Worm (Caenorhabditis elegans): ENCODE results near the gene exos-7.

DNA sequence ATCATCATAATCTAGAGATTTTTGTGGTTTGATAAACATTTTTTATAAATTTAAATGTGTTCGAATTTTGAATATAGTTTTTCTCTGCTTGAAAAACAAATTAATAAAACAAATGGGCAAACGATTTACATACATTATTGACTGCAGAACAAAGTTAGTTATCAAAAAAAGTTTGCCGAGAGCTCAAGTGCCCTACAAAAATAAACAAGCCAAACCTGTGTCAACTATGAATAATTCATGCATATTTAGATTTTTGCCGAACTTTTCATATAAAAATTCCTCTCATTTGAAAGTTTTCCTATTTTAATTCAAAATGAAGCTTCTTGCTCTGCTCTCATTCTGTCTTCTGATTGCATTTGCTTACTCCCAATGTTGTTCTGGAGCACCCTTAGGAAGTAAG, 22.8 kb upstream of the exos-7 start, which contains the start of gene sshk-1:
- TF ChIP-seq lin-13 (GFP tag; optimal IDR thresholded peaks at IDR 0.05) (no peak), lin-15B (tag; optimal IDR thresholded peaks at IDR 0.05) (no peak), daf-12 (tag; optimal IDR thresholded peaks at IDR 0.05) (no peak), mxl-2 (GFP tag; conservative IDR thresholded peaks at IDR 0.05) (no peak), mdl-1 (tag; optimal IDR thresholded peaks at IDR 0.05) (no peak), daf-8 (GFP tag; IDR thresholded peaks at IDR 0.05) (no peak)

All from whole organism, L4 larva.